Fruit fly (Drosophila melanogaster) whole organism, embryonic: ENCODE measurements around the gene CG11307.

Experiments used
- ATbp ChIP-seq: fragments of 200-800 bp; sonication (Bioruptor generic); optimal IDR thresholded peaks from 2 replicates; lab custom pipeline; 2017; ENCODE audit warnings: missing biosample characterization, mild to moderate bottlenecking, missing genetic modification characterization, missing genetic modification reagents
- B-H1 ChIP-seq: fragments of 200-800 bp; sonication (Bioruptor generic); IDR thresholded peaks from 3 replicates; pipeline ENCODE4 v1.3.6; 2022; ENCODE audit warnings: missing biosample characterization, missing genetic modification characterization
- CG12155 ChIP-seq: fragments of 200-800 bp; sonication (Bioruptor generic); optimal IDR thresholded peaks from 3 replicates; lab custom pipeline; 2016; ENCODE audit warnings: missing biosample characterization, missing genetic modification characterization
- CG12391 ChIP-seq: fragments of 200-800 bp; sonication (Bioruptor generic); optimal IDR thresholded peaks from 3 replicates; lab custom pipeline; 2018; ENCODE audit warnings: missing biosample characterization, mild to moderate bottlenecking, missing genetic modification characterization, moderate library complexity
- CG12744 ChIP-seq: fragments of 200-800 bp; sonication (Bioruptor generic); optimal IDR thresholded peaks from 2 replicates; lab custom pipeline; 2016; ENCODE audit warnings: missing biosample characterization, missing genetic modification characterization
- CG14710 ChIP-seq: fragments of 200-800 bp; sonication (Bioruptor generic); optimal IDR thresholded peaks from 3 replicates; lab custom pipeline; 2019; ENCODE audit warnings: missing biosample characterization, mild to moderate bottlenecking, missing genetic modification characterization, moderate library complexity
- CG15601 ChIP-seq: fragments of 200-800 bp; sonication (Bioruptor generic); optimal IDR thresholded peaks from 3 replicates; lab custom pipeline; 2019; ENCODE audit warnings: missing biosample characterization, mild to moderate bottlenecking, missing genetic modification characterization, moderate library complexity
- CG16779 ChIP-seq: fragments of 200-800 bp; sonication (Bioruptor generic); IDR thresholded peaks from 2 replicates; pipeline ENCODE4 v1.3.6; 2022; ENCODE audit warnings: missing biosample characterization, missing genetic modification characterization
- CG1792 ChIP-seq: fragments of 200-800 bp; sonication (Bioruptor generic); optimal IDR thresholded peaks from 2 replicates; lab custom pipeline; 2016; ENCODE audit warnings: missing biosample characterization, missing genetic modification characterization
- CG2678 ChIP-seq: fragments of 200-800 bp; sonication (Bioruptor generic); optimal IDR thresholded peaks from 3 replicates; lab custom pipeline; 2019; ENCODE audit warnings: missing biosample characterization, mild to moderate bottlenecking, missing genetic modification characterization, moderate library complexity
- CG32772 ChIP-seq: fragments of 200-800 bp; sonication (Bioruptor generic); IDR thresholded peaks from 2 replicates; pipeline ENCODE4 v1.3.6; 2022; ENCODE audit warnings: missing biosample characterization, missing genetic modification characterization
- CG34224 ChIP-seq: fragments of 200-800 bp; sonication (Bioruptor generic); IDR thresholded peaks from 3 replicates; pipeline ENCODE4 v1.3.6; 2022; ENCODE audit warnings: missing biosample characterization, missing genetic modification characterization; ENCODE audit not compliant: partially characterized antibody
- CG3847 ChIP-seq: fragments of 200-800 bp; sonication (Bioruptor generic); IDR thresholded peaks from 2 replicates; pipeline ENCODE4 v1.3.6; 2022; ENCODE audit warnings: missing biosample characterization, missing genetic modification characterization
- CG6683 ChIP-seq: fragments of 200-800 bp; sonication (Bioruptor generic); optimal IDR thresholded peaks from 2 replicates; lab custom pipeline; 2017; ENCODE audit warnings: missing biosample characterization, mild to moderate bottlenecking, missing genetic modification characterization, missing genetic modification reagents
- CG7357 ChIP-seq: fragments of 200-800 bp; sonication (Bioruptor generic); IDR thresholded peaks from 3 replicates; pipeline ENCODE4 v1.3.6; 2022; ENCODE audit warnings: missing biosample characterization, missing genetic modification characterization
- CG7745 ChIP-seq: fragments of 200-800 bp; sonication (Bioruptor generic); optimal IDR thresholded peaks from 2 replicates; lab custom pipeline; 2018; ENCODE audit warnings: missing biosample characterization, mild to moderate bottlenecking, missing genetic modification characterization, moderate library complexity
- CG8765 ChIP-seq: fragments of 200-800 bp; sonication (Bioruptor generic); IDR thresholded peaks from 2 replicates; pipeline ENCODE4 v1.3.6; 2022; ENCODE audit warnings: missing biosample characterization, missing genetic modification characterization
- D ChIP-seq, 2 experiments: fragments of 200-800 bp in 1 of 2; fragments of >200 bp in 1 of 2; sonication (Bioruptor generic) in 1 of 2; optimal IDR thresholded peaks; 2 replicates in 1 of 2; 3 replicates in 1 of 2; lab custom pipeline; 2017; ENCODE audit warnings: mild to moderate bottlenecking in 1 of 2, missing biosample characterization in 1 of 2, missing genetic modification characterization in 1 of 2, missing genetic modification reagents in 1 of 2
- Dip2 ChIP-seq: fragments of 200-800 bp; sonication (Bioruptor generic); IDR thresholded peaks from 2 replicates; pipeline ENCODE4 v1.3.6; 2022; ENCODE audit warnings: missing biosample characterization, missing genetic modification characterization
- HLH4C ChIP-seq: fragments of 200-800 bp; sonication (Bioruptor generic); IDR thresholded peaks from 3 replicates; pipeline ENCODE4 v1.3.6; 2022; ENCODE audit warnings: missing biosample characterization, missing genetic modification characterization; ENCODE audit not compliant: partially characterized antibody
- HmgZ ChIP-seq: fragments of 200-800 bp; sonication (Bioruptor generic); optimal IDR thresholded peaks from 2 replicates; lab custom pipeline; 2018; ENCODE audit warnings: missing biosample characterization, mild to moderate bottlenecking, missing genetic modification characterization
- Jarid2 ChIP-seq: fragments of 200-800 bp; sonication (Bioruptor generic); optimal IDR thresholded peaks from 3 replicates; lab custom pipeline; 2017; ENCODE audit warnings: mild to moderate bottlenecking, missing biosample characterization, missing genetic modification reagents, missing genetic modification characterization
- Mrtf ChIP-seq: fragments of 200-800 bp; sonication (Bioruptor generic); IDR thresholded peaks from 3 replicates; pipeline ENCODE4 v1.3.6; 2022; ENCODE audit warnings: missing biosample characterization, missing genetic modification characterization
- Nf-YC ChIP-seq: fragments of 200-800 bp; optimal IDR thresholded peaks from 3 replicates; lab custom pipeline; 2019; ENCODE audit warnings: missing biosample characterization, mild to moderate bottlenecking, missing genetic modification characterization, moderate library complexity
- Opbp ChIP-seq: fragments of 200-800 bp; sonication (Bioruptor generic); IDR thresholded peaks from 3 replicates; pipeline ENCODE4 v1.3.6; 2022; ENCODE audit warnings: missing biosample characterization, missing genetic modification characterization; ENCODE audit not compliant: partially characterized antibody
- Poxn ChIP-seq: fragments of 200-800 bp; sonication (Bioruptor generic); IDR thresholded peaks from 2 replicates; pipeline ENCODE4 v1.3.6; 2022; ENCODE audit warnings: missing biosample characterization, missing genetic modification characterization
- Scr ChIP-seq: fragments of 200-800 bp; sonication (Bioruptor generic); IDR thresholded peaks from 2 replicates; pipeline ENCODE4 v1.3.6; 2022; ENCODE audit warnings: missing biosample characterization, missing genetic modification characterization; ENCODE audit not compliant: partially characterized antibody
- Six4 ChIP-seq: fragments of 200-800 bp; sonication (Bioruptor generic); optimal IDR thresholded peaks from 2 replicates; lab custom pipeline; 2016; ENCODE audit warnings: missing biosample characterization, missing genetic modification characterization
- ato ChIP-seq: fragments of 200-800 bp; sonication (Bioruptor generic); IDR thresholded peaks from 2 replicates; pipeline ENCODE4 v1.3.6; 2022; ENCODE audit warnings: missing biosample characterization, missing genetic modification characterization; ENCODE audit not compliant: partially characterized antibody
- bowl ChIP-seq: fragments of 200-800 bp; sonication (Bioruptor generic); IDR thresholded peaks from 2 replicates; pipeline ENCODE4 v1.3.6; 2022; ENCODE audit warnings: missing biosample characterization, missing genetic modification characterization
- cad ChIP-seq: fragments of >200 bp; optimal IDR thresholded peaks from 2 replicates; lab custom pipeline; 2017; ENCODE audit warnings: missing biosample characterization, missing genetic modification characterization
- chm ChIP-seq: fragments of 200-800 bp; sonication (Bioruptor generic); IDR thresholded peaks from 2 replicates; pipeline ENCODE4 v1.3.6; 2022; ENCODE audit warnings: missing biosample characterization, missing genetic modification characterization
- crp ChIP-seq, 2 experiments: fragments of 200-800 bp; sonication (Bioruptor generic); optimal IDR thresholded peaks; 2 replicates in 1 of 2; 3 replicates in 1 of 2; lab custom pipeline; 2017; ENCODE audit warnings: missing biosample characterization in 2 of 2, missing genetic modification characterization in 2 of 2, mild to moderate bottlenecking in 1 of 2, moderate library complexity in 1 of 2
- ewg ChIP-seq: fragments of 200-800 bp; sonication (Bioruptor generic); optimal IDR thresholded peaks from 3 replicates; lab custom pipeline; 2017; ENCODE audit warnings: mild to moderate bottlenecking, missing biosample characterization, missing genetic modification reagents, missing genetic modification characterization
- exex ChIP-seq: fragments of 200-800 bp; sonication (Bioruptor generic); optimal IDR thresholded peaks from 4 replicates; lab custom pipeline; 2018; ENCODE audit warnings: missing biosample characterization, mild to moderate bottlenecking, missing genetic modification characterization, moderate library complexity
- grn ChIP-seq: fragments of 200-800 bp; sonication (Bioruptor generic); optimal IDR thresholded peaks from 3 replicates; lab custom pipeline; 2017; ENCODE audit warnings: missing biosample characterization, missing genetic modification characterization
- insv ChIP-seq, 2 experiments: fragments of 200-800 bp; sonication (Bioruptor generic); optimal IDR thresholded peaks; 3 replicates each; lab custom pipeline; 2016 to 2018; ENCODE audit warnings: missing biosample characterization in 2 of 2, missing genetic modification characterization in 2 of 2
- kni ChIP-seq: fragments of 200-800 bp; sonication (Bioruptor generic); optimal IDR thresholded peaks from 3 replicates; lab custom pipeline; 2017; ENCODE audit warnings: mild to moderate bottlenecking, missing biosample characterization, missing genetic modification reagents, missing genetic modification characterization
- mld ChIP-seq: fragments of 200-800 bp; sonication (Bioruptor generic); IDR thresholded peaks from 3 replicates; pipeline ENCODE4 v1.3.6; 2022; ENCODE audit warnings: missing biosample characterization, missing genetic modification characterization; ENCODE audit not compliant: partially characterized antibody
- nerfin-2 ChIP-seq: fragments of 200-800 bp; sonication (Bioruptor generic); IDR thresholded peaks from 2 replicates; pipeline ENCODE4 v1.3.6; 2022; ENCODE audit warnings: missing biosample characterization, missing genetic modification characterization; ENCODE audit not compliant: partially characterized antibody
- pan ChIP-seq, 4 experiments: fragments of >200 bp in 3 of 4; fragments of 200-800 bp in 1 of 4; sonication (Bioruptor generic) in 1 of 4; optimal IDR thresholded peaks in 3 of 4; IDR thresholded peaks in 1 of 4; 2 replicates each; pipeline versions ENCODE4 v1.3.6 to Lab custom; 2017 to 2022; ENCODE audit warnings: missing biosample characterization in 2 of 4, missing genetic modification characterization in 2 of 4, mixed read lengths in 1 of 4
- pfk ChIP-seq: fragments of 200-800 bp; sonication (Bioruptor generic); optimal IDR thresholded peaks from 2 replicates; lab custom pipeline; 2018; ENCODE audit warnings: missing biosample characterization, mild to moderate bottlenecking, missing genetic modification characterization, moderate library complexity
- row ChIP-seq: fragments of 200-800 bp; sonication (Bioruptor generic); IDR thresholded peaks from 3 replicates; pipeline ENCODE4 v1.3.6; 2022; ENCODE audit warnings: missing biosample characterization, missing genetic modification characterization
- sd ChIP-seq: fragments of 200-800 bp; sonication (Bioruptor generic); optimal IDR thresholded peaks from 3 replicates; lab custom pipeline; 2018; ENCODE audit warnings: missing biosample characterization, mild to moderate bottlenecking, missing genetic modification characterization, moderate library complexity
- sima ChIP-seq: fragments of 200-800 bp; sonication (Bioruptor generic); optimal IDR thresholded peaks from 2 replicates; lab custom pipeline; 2016; ENCODE audit warnings: missing biosample characterization, missing genetic modification characterization
- slou ChIP-seq: fragments of 200-800 bp; sonication (Bioruptor generic); optimal IDR thresholded peaks from 3 replicates; lab custom pipeline; 2016; ENCODE audit warnings: missing biosample characterization, missing genetic modification characterization
- tll ChIP-seq, 2 experiments: fragments of 200-800 bp in 1 of 2; fragments of >200 bp in 1 of 2; sonication (Bioruptor generic) in 1 of 2; optimal IDR thresholded peaks; 2 replicates each; lab custom pipeline; 2017 to 2019; ENCODE audit warnings: missing biosample characterization in 2 of 2, missing genetic modification characterization in 2 of 2, mild to moderate bottlenecking in 1 of 2, moderate library complexity in 1 of 2
- zen ChIP-seq: fragments of 200-800 bp; sonication (Bioruptor generic); optimal IDR thresholded peaks from 3 replicates; lab custom pipeline; 2018; ENCODE audit warnings: missing biosample characterization, mild to moderate bottlenecking, missing genetic modification characterization, moderate library complexity

Gene CG11307

dm6 chr3L:21642908-21643572 is 25.6 kb downstream of the CG11307 start:
- no peak for TF ChIP-seq Dip2
- no peak for TF ChIP-seq Jarid2 (GFP tag; lab: Kevin White, UChicago)
- TF ChIP-seq insv (GFP tag; optimal IDR thresholded peaks at IDR 0.05; lab: Kevin White, UChicago): no peak
- no peak for TF ChIP-seq ato (GFP tag; lab: Robert Waterston, UW)
- no peak for TF ChIP-seq CG12155 (GFP tag; lab: Kevin White, UChicago)
- no peak for TF ChIP-seq CG34224 (GFP tag; lab: Robert Waterston, UW)
- no peak for TF ChIP-seq Mrtf (GFP tag; lab: Robert Waterston, UW)
- TF ChIP-seq CG12391 (tag; lab: Kevin White, UChicago): no peak
- no peak for TF ChIP-seq HmgZ (tag; lab: Kevin White, UChicago)
- peak; percentile 50 for TF ChIP-seq CG7745 (tag; lab: Kevin White, UChicago)
- TF ChIP-seq CG3847: no peak
- peak; percentile 51 for TF ChIP-seq pfk
- TF ChIP-seq exex (tag; lab: Kevin White, UChicago): no peak
- TF ChIP-seq B-H1 (GFP tag; lab: Robert Waterston, UW): no peak
- peak; percentile 34 for TF ChIP-seq sd (tag; lab: Kevin White, UChicago)
- no peak for TF ChIP-seq pan (optimal IDR thresholded peaks at IDR 0.05; lab: Kevin White, UChicago)
- no peak for TF ChIP-seq pan (GFP tag; optimal IDR thresholded peaks at IDR 0.05 in 1 of 2, IDR thresholded peaks at IDR 0.05 in 1 of 2)
- TF ChIP-seq CG15601 (tag; lab: Kevin White, UChicago): no peak
- TF ChIP-seq grn (GFP tag; lab: Kevin White, UChicago): peak; percentile 90
- TF ChIP-seq ATbp: no peak
- no peak for TF ChIP-seq CG12744 (GFP tag; lab: Kevin White, UChicago)
- no peak for TF ChIP-seq Six4 (GFP tag; lab: Kevin White, UChicago)
- no peak for TF ChIP-seq CG7357
- no peak for TF ChIP-seq CG1792
- TF ChIP-seq CG8765 (GFP tag; lab: Robert Waterston, UW): no peak
- no peak for TF ChIP-seq CG2678
- TF ChIP-seq tll (GFP tag; optimal IDR thresholded peaks at IDR 0.05; lab: Kevin White, UChicago): peak in 1 of 2 experiments; percentile 23
- TF ChIP-seq Poxn (GFP tag; lab: Robert Waterston, UW): no peak
- TF ChIP-seq crp (GFP tag; optimal IDR thresholded peaks at IDR 0.05; lab: Kevin White, UChicago): no peak
- no peak for TF ChIP-seq Nf-YC (tag; lab: Kevin White, UChicago)
- no peak for TF ChIP-seq mld (GFP tag; lab: Robert Waterston, UW)
- no peak for TF ChIP-seq bowl (GFP tag; lab: Robert Waterston, UW)
- TF ChIP-seq row (GFP tag; lab: Robert Waterston, UW): no peak
- TF ChIP-seq D (optimal IDR thresholded peaks at IDR 0.05; lab: Kevin White, UChicago): peak; percentile 68
- TF ChIP-seq D (GFP tag; optimal IDR thresholded peaks at IDR 0.05; lab: Kevin White, UChicago): no peak
- no peak for TF ChIP-seq Opbp
- TF ChIP-seq CG16779 (GFP tag; lab: Robert Waterston, UW): no peak
- TF ChIP-seq CG14710 (tag; lab: Kevin White, UChicago): no peak
- no peak for TF ChIP-seq CG32772 (GFP tag; lab: Robert Waterston, UW)
- TF ChIP-seq Scr: no peak
- TF ChIP-seq ewg (GFP tag; lab: Kevin White, UChicago): no peak
- TF ChIP-seq zen: peak; percentile 43
- no peak for TF ChIP-seq chm (GFP tag; lab: Robert Waterston, UW)
- no peak for TF ChIP-seq sima (GFP tag; lab: Kevin White, UChicago)
- no peak for TF ChIP-seq CG6683 (GFP tag; lab: Kevin White, UChicago)
- no peak for TF ChIP-seq HLH4C (GFP tag; lab: Robert Waterston, UW)
- TF ChIP-seq slou (GFP tag; lab: Kevin White, UChicago): no peak
- TF ChIP-seq nerfin-2 (GFP tag; lab: Robert Waterston, UW): no peak
- no peak for TF ChIP-seq cad (GFP tag; lab: Kevin White, UChicago)
- peak; percentile 56 for TF ChIP-seq kni (GFP tag; lab: Kevin White, UChicago)
